Fruit fly (Drosophila melanogaster) whole organism, embryonic: ENCODE data around the gene kibra.
A peak's percentile ranks its signal among the peaks of the same experiment; 100 is the strongest.

Experiments
- CG10209 ChIP-seq: fragments of 200-800 bp; sonication (Bioruptor generic); optimal IDR thresholded peaks from 3 replicates; lab custom pipeline; 2017; ENCODE audit warnings: missing biosample characterization, mild to moderate bottlenecking, missing genetic modification characterization, missing genetic modification reagents
- CG10366 ChIP-seq: fragments of 200-800 bp; sonication (Bioruptor generic); IDR thresholded peaks from 2 replicates; pipeline ENCODE4 v1.3.6; 2022; ENCODE audit warnings: missing biosample characterization, missing genetic modification characterization
- CG12391 ChIP-seq: fragments of 200-800 bp; sonication (Bioruptor generic); optimal IDR thresholded peaks from 3 replicates; lab custom pipeline; 2018; ENCODE audit warnings: missing biosample characterization, mild to moderate bottlenecking, missing genetic modification characterization, moderate library complexity
- CG13296 ChIP-seq: fragments of 200-800 bp; sonication (Bioruptor generic); optimal IDR thresholded peaks from 3 replicates; lab custom pipeline; 2018; ENCODE audit warnings: missing biosample characterization, mild to moderate bottlenecking, missing genetic modification characterization
- CG17361 ChIP-seq: fragments of 200-800 bp; sonication (Bioruptor generic); IDR thresholded peaks from 3 replicates; pipeline ENCODE4 v1.3.6; 2022; ENCODE audit warnings: missing biosample characterization, missing genetic modification characterization
- CG17829 ChIP-seq: fragments of 200-800 bp; optimal IDR thresholded peaks from 2 replicates; lab custom pipeline; 2019; ENCODE audit warnings: missing biosample characterization, mild to moderate bottlenecking, missing genetic modification characterization, moderate library complexity
- CG17912 ChIP-seq: fragments of 200-800 bp; sonication (Bioruptor generic); optimal IDR thresholded peaks from 2 replicates; lab custom pipeline; 2018; ENCODE audit warnings: missing biosample characterization, mild to moderate bottlenecking, missing genetic modification characterization
- CG18262 ChIP-seq: fragments of 200-800 bp; optimal IDR thresholded peaks from 3 replicates; lab custom pipeline; 2019; ENCODE audit warnings: missing biosample characterization, mild to moderate bottlenecking, missing genetic modification characterization, moderate library complexity
- CG1832 ChIP-seq: fragments of 200-800 bp; sonication (Bioruptor generic); optimal IDR thresholded peaks from 2 replicates; lab custom pipeline; 2017; ENCODE audit warnings: missing biosample characterization, mild to moderate bottlenecking, missing genetic modification characterization, inconsistent platforms
- CG4282 ChIP-seq: fragments of 200-800 bp; sonication (Bioruptor generic); optimal IDR thresholded peaks from 2 replicates; lab custom pipeline; 2016; ENCODE audit warnings: missing biosample characterization, missing genetic modification characterization
- CG4707 ChIP-seq: fragments of 200-800 bp; sonication (Bioruptor generic); optimal IDR thresholded peaks from 2 replicates; lab custom pipeline; 2018; ENCODE audit warnings: missing biosample characterization, mild to moderate bottlenecking, missing genetic modification characterization, moderate library complexity
- CG4854 ChIP-seq: fragments of 200-800 bp; sonication (Bioruptor generic); optimal IDR thresholded peaks from 2 replicates; lab custom pipeline; 2016; ENCODE audit warnings: missing biosample characterization, missing genetic modification characterization, inconsistent platforms
- CG7271 ChIP-seq: fragments of 200-800 bp; sonication (Bioruptor generic); optimal IDR thresholded peaks from 2 replicates; lab custom pipeline; 2018; ENCODE audit warnings: missing biosample characterization, mild to moderate bottlenecking, missing genetic modification characterization, moderate library complexity
- CG9727 ChIP-seq: fragments of 200-800 bp; sonication (Bioruptor generic); optimal IDR thresholded peaks from 3 replicates; lab custom pipeline; 2017; ENCODE audit warnings: missing biosample characterization, mild to moderate bottlenecking, missing genetic modification characterization
- CG9932 ChIP-seq: fragments of 200-800 bp; sonication (Bioruptor generic); IDR thresholded peaks from 2 replicates; pipeline ENCODE4 v1.3.6; 2022; ENCODE audit warnings: missing biosample characterization, missing genetic modification characterization
- Chrac-16 ChIP-seq: fragments of 200-800 bp; sonication (Bioruptor generic); optimal IDR thresholded peaks from 3 replicates; lab custom pipeline; 2016; ENCODE audit warnings: missing biosample characterization, missing genetic modification characterization
- CkIIα-i1 ChIP-seq: fragments of 200-800 bp; sonication (Bioruptor generic); IDR thresholded peaks from 2 replicates; pipeline ENCODE4 v1.3.6; 2022; ENCODE audit warnings: missing biosample characterization, missing genetic modification characterization
- Doc3 ChIP-seq: fragments of 200-800 bp; sonication (Bioruptor generic); IDR thresholded peaks from 3 replicates; pipeline ENCODE4 v1.3.6; 2022; ENCODE audit warnings: missing biosample characterization, missing genetic modification characterization; ENCODE audit not compliant: partially characterized antibody
- Drgx ChIP-seq: fragments of 200-800 bp; sonication (Bioruptor generic); IDR thresholded peaks from 2 replicates; pipeline ENCODE4 v1.3.6; 2022; ENCODE audit warnings: missing biosample characterization, missing genetic modification characterization
- Fer1 ChIP-seq: fragments of 200-800 bp; sonication (Bioruptor generic); optimal IDR thresholded peaks from 2 replicates; lab custom pipeline; 2017; ENCODE audit warnings: missing biosample characterization, mild to moderate bottlenecking, missing genetic modification characterization
- Gug ChIP-seq: fragments of 200-800 bp; sonication (Bioruptor generic); IDR thresholded peaks from 4 replicates; pipeline ENCODE4 v1.3.6; 2022; ENCODE audit warnings: missing biosample characterization, missing genetic modification characterization
- HLH4C ChIP-seq: fragments of 200-800 bp; sonication (Bioruptor generic); IDR thresholded peaks from 3 replicates; pipeline ENCODE4 v1.3.6; 2022; ENCODE audit warnings: missing biosample characterization, missing genetic modification characterization; ENCODE audit not compliant: partially characterized antibody
- Mes4 ChIP-seq: fragments of 200-800 bp; sonication (Bioruptor generic); optimal IDR thresholded peaks from 2 replicates; lab custom pipeline; 2016; ENCODE audit warnings: missing biosample characterization, missing genetic modification characterization
- Optix ChIP-seq: fragments of 200-800 bp; sonication (Bioruptor generic); IDR thresholded peaks from 3 replicates; pipeline ENCODE4 v1.3.6; 2022; ENCODE audit warnings: missing biosample characterization, missing genetic modification characterization
- Ravus ChIP-seq: fragments of 200-800 bp; sonication (Bioruptor generic); IDR thresholded peaks from 2 replicates; pipeline ENCODE4 v1.3.6; 2022; ENCODE audit warnings: missing biosample characterization, missing genetic modification characterization
- Taf1 ChIP-seq: fragments of 200-800 bp; sonication (Bioruptor generic); IDR thresholded peaks from 2 replicates; pipeline ENCODE4 v1.3.6; 2022; ENCODE audit warnings: missing biosample characterization, missing genetic modification characterization
- Trl ChIP-seq, 3 experiments: fragments of >200 bp in 2 of 3; fragments of 200-800 bp in 1 of 3; sonication (Bioruptor generic) in 1 of 3; optimal IDR thresholded peaks; 2 replicates in 1 of 3; 3 replicates in 2 of 3; lab custom pipeline; 2016 to 2017; ENCODE audit warnings: missing biosample characterization in 1 of 3, missing genetic modification characterization in 1 of 3
- YL-1 ChIP-seq: fragments of 200-800 bp; sonication (Bioruptor generic); optimal IDR thresholded peaks from 3 replicates; lab custom pipeline; 2017; ENCODE audit warnings: missing biosample characterization, mild to moderate bottlenecking, missing genetic modification characterization
- al ChIP-seq: fragments of 200-800 bp; sonication (Bioruptor generic); IDR thresholded peaks from 2 replicates; pipeline ENCODE4 v1.3.6; 2022; ENCODE audit warnings: missing biosample characterization, missing genetic modification characterization
- chif ChIP-seq, 2 experiments: fragments of 200-800 bp; sonication (Bioruptor generic); optimal IDR thresholded peaks; 3 replicates each; lab custom pipeline; 2016; ENCODE audit warnings: missing biosample characterization in 2 of 2, missing genetic modification characterization in 2 of 2
- chm ChIP-seq: fragments of 200-800 bp; sonication (Bioruptor generic); IDR thresholded peaks from 2 replicates; pipeline ENCODE4 v1.3.6; 2022; ENCODE audit warnings: missing biosample characterization, missing genetic modification characterization
- crp ChIP-seq, 2 experiments: fragments of 200-800 bp; sonication (Bioruptor generic); optimal IDR thresholded peaks; 2 replicates in 1 of 2; 3 replicates in 1 of 2; lab custom pipeline; 2017; ENCODE audit warnings: missing biosample characterization in 2 of 2, missing genetic modification characterization in 2 of 2, mild to moderate bottlenecking in 1 of 2, moderate library complexity in 1 of 2
- dpn ChIP-seq, 2 experiments: fragments of 200-800 bp; sonication (Bioruptor generic); optimal IDR thresholded peaks; 3 replicates each; lab custom pipeline; 2016; ENCODE audit warnings: missing biosample characterization in 2 of 2, missing genetic modification characterization in 2 of 2
- eyg ChIP-seq: fragments of 200-800 bp; sonication (Bioruptor generic); optimal IDR thresholded peaks from 3 replicates; lab custom pipeline; 2016; ENCODE audit warnings: missing biosample characterization, missing genetic modification characterization
- fd64A ChIP-seq: fragments of 200-800 bp; sonication (Bioruptor generic); optimal IDR thresholded peaks from 3 replicates; lab custom pipeline; 2018; ENCODE audit warnings: missing biosample characterization, mild to moderate bottlenecking, missing genetic modification characterization
- gro ChIP-seq: fragments of 200-800 bp; sonication (Bioruptor generic); optimal IDR thresholded peaks from 2 replicates; lab custom pipeline; 2016; ENCODE audit warnings: missing biosample characterization, missing genetic modification characterization
- gsb ChIP-seq: fragments of 200-800 bp; sonication (Bioruptor generic); IDR thresholded peaks from 2 replicates; pipeline ENCODE4 v1.3.6; 2022; ENCODE audit warnings: missing biosample characterization, missing genetic modification characterization
- kah ChIP-seq: fragments of 200-800 bp; sonication (Bioruptor generic); optimal IDR thresholded peaks from 2 replicates; lab custom pipeline; 2018; ENCODE audit warnings: missing biosample characterization, mild to moderate bottlenecking, missing genetic modification characterization
- lab ChIP-seq: fragments of 200-800 bp; sonication (Bioruptor generic); optimal IDR thresholded peaks from 3 replicates; lab custom pipeline; 2017; ENCODE audit warnings: missing biosample characterization, missing genetic modification characterization, mild to moderate bottlenecking, moderate library complexity, missing genetic modification reagents
- lbe ChIP-seq: fragments of 200-800 bp; sonication (Bioruptor generic); optimal IDR thresholded peaks from 2 replicates; lab custom pipeline; 2016; ENCODE audit warnings: missing biosample characterization, mild to moderate bottlenecking, missing genetic modification characterization
- lmd ChIP-seq: fragments of 200-800 bp; sonication (Bioruptor generic); IDR thresholded peaks from 2 replicates; pipeline ENCODE4 v1.3.6; 2022; ENCODE audit warnings: missing biosample characterization, missing genetic modification characterization
- nmo ChIP-seq: fragments of 200-800 bp; sonication (Bioruptor generic); optimal IDR thresholded peaks from 2 replicates; lab custom pipeline; 2018; ENCODE audit warnings: missing biosample characterization, mild to moderate bottlenecking, missing genetic modification characterization, moderate library complexity
- org-1 ChIP-seq: fragments of 200-800 bp; sonication (Bioruptor generic); optimal IDR thresholded peaks from 2 replicates; lab custom pipeline; 2017; ENCODE audit warnings: missing biosample characterization, missing genetic modification characterization
- pros ChIP-seq: fragments of 200-800 bp; sonication (Bioruptor generic); optimal IDR thresholded peaks from 3 replicates; lab custom pipeline; 2019; ENCODE audit warnings: missing biosample characterization, mild to moderate bottlenecking, missing genetic modification characterization, moderate library complexity
- ro ChIP-seq: fragments of 200-800 bp; sonication (Bioruptor generic); IDR thresholded peaks from 2 replicates; pipeline ENCODE4 v1.3.6; 2022; ENCODE audit warnings: missing biosample characterization, missing genetic modification characterization
- unc-4 ChIP-seq: fragments of 200-800 bp; sonication (Bioruptor generic); IDR thresholded peaks from 2 replicates; pipeline ENCODE4 v1.3.6; 2022; ENCODE audit warnings: missing biosample characterization, missing genetic modification characterization; ENCODE audit not compliant: partially characterized antibody
- usp ChIP-seq: fragments of >200 bp; optimal IDR thresholded peaks from 2 replicates; lab custom pipeline; 2017; ENCODE audit warnings: missing biosample characterization, missing genetic modification characterization

kibra gene

dm6 chr3R:14721942-14722939 is 1.8 kb downstream of the kibra start (continued):
- TF ChIP-seq lab (GFP tag; lab: Kevin White, UChicago), result peak; percentile 74
- TF ChIP-seq Optix (GFP tag; lab: Robert Waterston, UW), result peak; percentile 67; the same call in 2 of the 3 replicates
- TF ChIP-seq gro (GFP tag; lab: Kevin White, UChicago), result no peak
- peak; percentile 72 for TF ChIP-seq Mes4
- TF ChIP-seq CG12391 (tag; lab: Kevin White, UChicago), result peak; percentile 73
- no peak for TF ChIP-seq Taf1 (GFP tag; lab: Robert Waterston, UW)
- TF ChIP-seq CG1832 (GFP tag; lab: Kevin White, UChicago), result peak; percentile 89
- TF ChIP-seq CkIIα-i1 (GFP tag; lab: Robert Waterston, UW), result no peak
- TF ChIP-seq Drgx (GFP tag; lab: Robert Waterston, UW), result peak; percentile 74
- peak; percentile 29 for TF ChIP-seq CG4854 (GFP tag; lab: Kevin White, UChicago)
- TF ChIP-seq CG9932 (GFP tag; lab: Robert Waterston, UW), result peak; percentile 48; the same call in 1 of the 2 replicates
- TF ChIP-seq lmd (GFP tag; lab: Robert Waterston, UW), result peak; percentile 66
- TF ChIP-seq fd64A, result peak; percentile 5
- 0 out of 2 replicates have a peak, but pooled peaks have one; percentile 17 for TF ChIP-seq gsb
- no peak for TF ChIP-seq CG4707
- TF ChIP-seq org-1 (GFP tag; lab: Kevin White, UChicago), result peak; percentile 67
- TF ChIP-seq chm (GFP tag; lab: Robert Waterston, UW), result peak; percentile 24; the same call in 1 of the 2 replicates
- no peak for TF ChIP-seq CG7271 (tag; lab: Kevin White, UChicago)
- peak; percentile 51; the same call in 2 of the 4 replicates for TF ChIP-seq Gug
- peak; percentile 45 for TF ChIP-seq CG13296
- TF ChIP-seq CG18262 (tag; lab: Kevin White, UChicago), result peak; percentile 71
- TF ChIP-seq chif (GFP tag; optimal IDR thresholded peaks at IDR 0.05; lab: Kevin White, UChicago), result peak; percentile 21 to 71
- TF ChIP-seq dpn (GFP tag; optimal IDR thresholded peaks at IDR 0.05; lab: Kevin White, UChicago), result peak; percentile 67 to 69
- TF ChIP-seq CG17829 (tag; lab: Kevin White, UChicago), result peak; percentile 68
- peak; percentile 68 for TF ChIP-seq CG10209 (GFP tag; lab: Kevin White, UChicago)
- TF ChIP-seq CG10366, result peak; percentile 72
- TF ChIP-seq unc-4 (GFP tag; lab: Robert Waterston, UW), result 0 out of 2 replicates have a peak, but pooled peaks have one; percentile 15
- no peak for TF ChIP-seq CG17912 (GFP tag; lab: Kevin White, UChicago)
- peak; percentile 71 for TF ChIP-seq CG9727 (GFP tag; lab: Kevin White, UChicago)
- TF ChIP-seq Ravus, result peak; percentile 7; the same call in 1 of the 2 replicates
- TF ChIP-seq kah (GFP tag; lab: Kevin White, UChicago), result no peak
- TF ChIP-seq HLH4C (GFP tag; lab: Robert Waterston, UW), result no peak
- TF ChIP-seq crp (GFP tag; optimal IDR thresholded peaks at IDR 0.05; lab: Kevin White, UChicago), result peak in 1 of 2 experiments; percentile 24
- peak; percentile 45 for TF ChIP-seq eyg (GFP tag; lab: Kevin White, UChicago)
- peak; percentile 72 for TF ChIP-seq nmo (GFP tag; lab: Kevin White, UChicago)
- no peak for TF ChIP-seq ro (GFP tag; lab: Robert Waterston, UW)
- peak; percentile 51; the same call in 1 of the 2 replicates for TF ChIP-seq al (GFP tag; lab: Robert Waterston, UW)
- TF ChIP-seq YL-1 (GFP tag; lab: Kevin White, UChicago), result no peak
- peak; percentile 54 for TF ChIP-seq Fer1 (GFP tag; lab: Kevin White, UChicago)
- peak; percentile 82 to 92 for TF ChIP-seq Trl (optimal IDR thresholded peaks at IDR 0.05; lab: Kevin White, UChicago)
- peak; percentile 62 for TF ChIP-seq Trl (GFP tag; optimal IDR thresholded peaks at IDR 0.05; lab: Kevin White, UChicago)
- no peak for TF ChIP-seq usp (GFP tag; lab: Kevin White, UChicago)
- TF ChIP-seq CG17361, result peak; percentile 71
- TF ChIP-seq Doc3, result no peak
- TF ChIP-seq CG4282, result peak; percentile 33
- TF ChIP-seq pros (GFP tag; lab: Kevin White, UChicago), result no peak
- TF ChIP-seq Chrac-16 (GFP tag; lab: Kevin White, UChicago), result peak; percentile 72
- peak; percentile 29 for TF ChIP-seq lbe (GFP tag; lab: Kevin White, UChicago)
